Worm (Caenorhabditis elegans): ENCODE results near the gene F17C8.7.
"Not testable (repeated sequence)": the region's sequence is repeated elsewhere in the genome, so short reads cannot be mapped to it uniquely, and the experiment has no call there.

Gene F17C8.7

ce11 chrIII:4756983-4757382 lies 21.4 kb downstream of the F17C8.7 start, which contains the start of gene fbxl-2:
Gene fbxl-2 (plus strand): TSS chrIII:4757260.
- peak; percentile 77 for TF ChIP-seq him-1 (tag; optimal IDR thresholded peaks at IDR 0.05)
- no peak for TF ChIP-seq dao-5 (tag; optimal IDR thresholded peaks at IDR 0.05)
- peak; percentile 91 for TF ChIP-seq W03F9.2 (tag; optimal IDR thresholded peaks at IDR 0.05)

- no peak for TF ChIP-seq him-1 (tag; optimal IDR thresholded peaks at IDR 0.05)
- TF ChIP-seq W03F9.2 (tag; optimal IDR thresholded peaks at IDR 0.05): no peak
- TF ChIP-seq dao-5 (tag; optimal IDR thresholded peaks at IDR 0.05): no peak
Measured at ce11 chrIII:4762846-4763245, 27.3 kb downstream of the F17C8.7 start.

ce11 chrIII:4763509-4763908 lies 28.0 kb downstream of the F17C8.7 start, which contains the start of gene B0393.4:
Gene B0393.4 (minus strand): TSS chrIII:4763609.
- TF ChIP-seq him-1 (tag; optimal IDR thresholded peaks at IDR 0.05) (no peak), dao-5 (tag; optimal IDR thresholded peaks at IDR 0.05) (no peak), W03F9.2 (tag; optimal IDR thresholded peaks at IDR 0.05) (no peak)

ce11 chrIII:4765474-4765873 lies 29.9 kb downstream of the F17C8.7 start, which contains the start of gene B0393.5:
Gene B0393.5 (plus strand): TSS chrIII:4765774.
- no peak for TF ChIP-seq dao-5 (tag; optimal IDR thresholded peaks at IDR 0.05)
- no peak for TF ChIP-seq him-1 (tag; optimal IDR thresholded peaks at IDR 0.05)
- TF ChIP-seq W03F9.2 (tag; optimal IDR thresholded peaks at IDR 0.05): no peak

- TF ChIP-seq him-1 (tag; optimal IDR thresholded peaks at IDR 0.05) (no peak), W03F9.2 (tag; optimal IDR thresholded peaks at IDR 0.05) (no peak), dao-5 (tag; optimal IDR thresholded peaks at IDR 0.05) (no peak)
Measured at ce11 chrIII:4766842-4767241, 31.3 kb downstream of the F17C8.7 start.

ce11 chrIII:4767869-4768645 lies 32.5 kb downstream of the F17C8.7 start:
- no peak for TF ChIP-seq him-1 (tag; optimal IDR thresholded peaks at IDR 0.05)
- no peak for TF ChIP-seq W03F9.2 (tag; optimal IDR thresholded peaks at IDR 0.05)
- no peak for TF ChIP-seq dao-5 (tag; optimal IDR thresholded peaks at IDR 0.05)

ce11 chrIII:4778003-4778402 lies 42.5 kb downstream of the F17C8.7 start, which contains the start of gene B0393.7:
Gene B0393.7 (minus strand): TSS chrIII:4778103.
- TF ChIP-seq dao-5 (tag; optimal IDR thresholded peaks at IDR 0.05) (no peak), W03F9.2 (tag; optimal IDR thresholded peaks at IDR 0.05) (no peak), him-1 (tag; optimal IDR thresholded peaks at IDR 0.05) (no peak)

- TF ChIP-seq him-1 (tag; optimal IDR thresholded peaks at IDR 0.05): no peak
- no peak for TF ChIP-seq dao-5 (tag; optimal IDR thresholded peaks at IDR 0.05)
Measured at ce11 chrIII:4779855-4780254, 44.3 kb downstream of the F17C8.7 start, which contains the start of gene B0393.9. Gene B0393.9 (minus strand): TSS chrIII:4780157.

ce11 chrIII:4781937-4782576 lies 46.5 kb downstream of the F17C8.7 start, which contains the start of the genes gex-5 and C38D4.10:
Gene gex-5 (minus strand): TSS chrIII:4781987.
Gene C38D4.10 (plus strand): TSS chrIII:4782526.
- TF ChIP-seq him-1, dao-5, W03F9.2 (tag; optimal IDR thresholded peaks at IDR 0.05): not testable (repeated sequence)

- TF ChIP-seq him-1, W03F9.2, dao-5 (tag; optimal IDR thresholded peaks at IDR 0.05): not testable (repeated sequence)
Measured at ce11 chrIII:4785131-4785530, 49.6 kb downstream of the F17C8.7 start, which contains the start of gene enu-3.2. Gene enu-3.2 (minus strand): TSS chrIII:4785235.

- TF ChIP-seq him-1 (tag; optimal IDR thresholded peaks at IDR 0.05): no peak
- no peak for TF ChIP-seq W03F9.2 (tag; optimal IDR thresholded peaks at IDR 0.05)
- TF ChIP-seq dao-5 (tag; optimal IDR thresholded peaks at IDR 0.05): no peak
Measured at ce11 chrIII:4785714-4786113, 50.2 kb downstream of the F17C8.7 start, which contains the start of gene mel-28. Gene mel-28 (plus strand): TSS chrIII:4786080.

Data from whole organism, L4/young adult.